Worm (Caenorhabditis elegans) whole organism, L1 larva: Measurements from ENCODE around the gene sas-6.
A peak's percentile ranks its signal among the peaks of the same experiment; 100 is the strongest.

ENCODE experiments used
- C04F5.9 ChIP-seq: sonication (generic microtip); optimal IDR thresholded peaks from 2 replicates; lab custom pipeline; 2016; ENCODE audit warnings: missing genetic modification characterization, missing compliant biosample characterization
- aly-2 ChIP-seq: fragments of 150-350 bp; optimal IDR thresholded peaks from 2 replicates; lab custom pipeline; 2014; ENCODE audit warnings: missing biosample characterization, missing genetic modification characterization
- blmp-1 ChIP-seq: fragments of 150-350 bp; optimal IDR thresholded peaks from 2 replicates; lab custom pipeline; 2014; ENCODE audit warnings: missing biosample characterization, missing genetic modification characterization
- ceh-8 ChIP-seq: fragments of 200-800 bp; sonication (Bioruptor generic); optimal IDR thresholded peaks from 2 replicates; lab custom pipeline; 2018; ENCODE audit warnings: mild to moderate bottlenecking, missing genetic modification characterization, moderate library complexity, missing compliant biosample characterization
- ceh-82 ChIP-seq, 3 experiments: fragments of 150-350 bp in 1 of 3; sonication (generic microtip) in 2 of 3; optimal IDR thresholded peaks; 2 replicates each; lab custom pipeline; 2014 to 2017; ENCODE audit warnings: missing biosample characterization in 3 of 3, missing genetic modification characterization in 3 of 3
- dpl-1 ChIP-seq, 3 experiments: fragments of 150-350 bp in 2 of 3; sonication (generic microtip) in 1 of 3; optimal IDR thresholded peaks; 2 replicates each; lab custom pipeline; 2014 to 2017; ENCODE audit warnings: missing biosample characterization in 3 of 3, missing genetic modification characterization in 3 of 3, missing genetic modification reagents in 3 of 3
- efl-1 ChIP-seq, 4 experiments: fragments of 150-350 bp; optimal IDR thresholded peaks in 3 of 4; peaks in 1 of 4; 1 replicate in 1 of 4; 2 replicates in 3 of 4; lab custom pipeline; 2014; ENCODE audit warnings: missing biosample characterization in 2 of 4, missing genetic modification characterization in 2 of 4, missing genetic modification reagents in 2 of 4
- efl-3 ChIP-seq: fragments of 200-800 bp; sonication (Bioruptor generic); optimal IDR thresholded peaks from 2 replicates; lab custom pipeline; 2018; ENCODE audit warnings: mild to moderate bottlenecking, missing genetic modification characterization, missing compliant biosample characterization
- egl-27 ChIP-seq, 2 experiments: fragments of 150-350 bp in 1 of 2; sonication (generic microtip); optimal IDR thresholded peaks; 3 replicates each; lab custom pipeline; 2017 to 2018; ENCODE audit warnings: missing biosample characterization in 2 of 2, missing genetic modification characterization in 2 of 2, missing genetic modification reagents in 2 of 2
- elt-2 ChIP-seq: sonication (generic microtip); optimal IDR thresholded peaks from 2 replicates; lab custom pipeline; 2016; ENCODE audit warnings: missing genetic modification characterization, mild to moderate bottlenecking, inconsistent platforms, missing compliant biosample characterization, missing genetic modification reagents
- grh-1 ChIP-seq: fragments of 200-800 bp; sonication (Bioruptor generic); IDR thresholded peaks from 2 replicates; pipeline ENCODE4 v1.3.6; 2022; ENCODE audit warnings: missing genetic modification reagents, missing genetic modification characterization, missing compliant biosample characterization
- hlh-17 ChIP-seq: fragments of 200-800 bp; sonication (Bioruptor generic); optimal IDR thresholded peaks from 2 replicates; lab custom pipeline; 2018; ENCODE audit warnings: missing genetic modification characterization, mild to moderate bottlenecking, missing compliant biosample characterization, moderate library complexity, borderline replicate concordance
- hlh-4 ChIP-seq: sonication (generic microtip); optimal IDR thresholded peaks from 2 replicates; lab custom pipeline; 2016; ENCODE audit warnings: mild to moderate bottlenecking, missing genetic modification characterization, missing compliant biosample characterization
- isw-1 ChIP-seq: fragments of 200-800 bp; sonication (Bioruptor generic); IDR thresholded peaks from 2 replicates; pipeline ENCODE4 v1.3.6; 2022; ENCODE audit warnings: missing genetic modification characterization, missing compliant biosample characterization
- jun-1 ChIP-seq: fragments of 150-350 bp; optimal IDR thresholded peaks from 2 replicates; lab custom pipeline; 2014; ENCODE audit warnings: missing biosample characterization, missing genetic modification reagents, missing genetic modification characterization
- lin-14 ChIP-seq: fragments of 200-800 bp; sonication (Bioruptor generic); optimal IDR thresholded peaks from 2 replicates; lab custom pipeline; 2018; ENCODE audit warnings: mild to moderate bottlenecking, missing genetic modification characterization, moderate library complexity, missing compliant biosample characterization
- lin-15B ChIP-seq: fragments of 150-350 bp; sonication (generic microtip); optimal IDR thresholded peaks from 3 replicates; lab custom pipeline; 2014; ENCODE audit warnings: missing biosample characterization, missing genetic modification characterization
- lin-35 ChIP-seq, 2 experiments: fragments of 150-350 bp; optimal IDR thresholded peaks; 2 replicates each; lab custom pipeline; 2014; ENCODE audit warnings: missing biosample characterization in 2 of 2, missing genetic modification characterization in 2 of 2, missing genetic modification reagents in 2 of 2
- lin-39 ChIP-seq: fragments of 150-350 bp; optimal IDR thresholded peaks from 2 replicates; lab custom pipeline; 2014; ENCODE audit warnings: missing biosample characterization, missing genetic modification reagents, missing genetic modification characterization
- lsy-2 ChIP-seq, 2 experiments: fragments of 150-350 bp; optimal IDR thresholded peaks; 2 replicates each; lab custom pipeline; 2014; ENCODE audit warnings: missing biosample characterization in 2 of 2, missing genetic modification characterization in 2 of 2
- mab-9 ChIP-seq: fragments of 200-800 bp; sonication (Bioruptor generic); IDR thresholded peaks from 2 replicates; pipeline ENCODE4 v1.3.6; 2022; ENCODE audit warnings: missing genetic modification reagents, missing genetic modification characterization, missing compliant biosample characterization
- mdl-1 ChIP-seq, 2 experiments: fragments of 150-350 bp; optimal IDR thresholded peaks; 2 replicates each; lab custom pipeline; 2014 to 2017; ENCODE audit warnings: missing biosample characterization in 2 of 2, missing genetic modification characterization in 2 of 2, inconsistent platforms in 1 of 2
- mep-1 ChIP-seq: fragments of 150-350 bp; optimal IDR thresholded peaks from 2 replicates; lab custom pipeline; 2014; ENCODE audit warnings: missing biosample characterization, missing genetic modification characterization
- nhr-20 ChIP-seq: sonication (generic microtip); optimal IDR thresholded peaks from 2 replicates; lab custom pipeline; 2016; ENCODE audit warnings: mild to moderate bottlenecking, missing genetic modification characterization, missing compliant biosample characterization
- nhr-47 ChIP-seq: sonication (generic microtip); optimal IDR thresholded peaks from 2 replicates; lab custom pipeline; 2016; ENCODE audit warnings: mild to moderate bottlenecking, missing genetic modification characterization, moderate library complexity, missing compliant biosample characterization
- nhr-77 ChIP-seq: fragments of 150-350 bp; optimal IDR thresholded peaks from 2 replicates; lab custom pipeline; 2014; ENCODE audit warnings: missing biosample characterization, missing genetic modification characterization
- nhr-84 ChIP-seq: sonication (generic microtip); optimal IDR thresholded peaks from 2 replicates; lab custom pipeline; 2017; ENCODE audit warnings: missing biosample characterization, missing genetic modification characterization
- nhr-85 ChIP-seq: sonication (generic microtip); peaks from one replicate; lab custom pipeline; 2016; ENCODE audit warnings: missing genetic modification characterization, inconsistent platforms, missing compliant biosample characterization
- nhr-90 ChIP-seq: sonication (generic microtip); optimal IDR thresholded peaks from 2 replicates; lab custom pipeline; 2016; ENCODE audit warnings: mild to moderate bottlenecking, missing genetic modification characterization, missing compliant biosample characterization; ENCODE audit not compliant: poor library complexity
- pqm-1 ChIP-seq: sonication (generic microtip); optimal IDR thresholded peaks from 3 replicates; lab custom pipeline; 2017; ENCODE audit warnings: missing biosample characterization, missing genetic modification characterization
- skn-1 ChIP-seq: fragments of 150-350 bp; optimal IDR thresholded peaks from 2 replicates; lab custom pipeline; 2014; ENCODE audit warnings: missing biosample characterization, missing genetic modification characterization
- swsn-7 ChIP-seq: sonication (generic microtip); optimal IDR thresholded peaks from 2 replicates; lab custom pipeline; 2016; ENCODE audit warnings: missing genetic modification characterization, missing compliant biosample characterization
- unc-30 ChIP-seq: sonication (generic microtip); optimal IDR thresholded peaks from 2 replicates; lab custom pipeline; 2017; ENCODE audit warnings: missing biosample characterization, missing genetic modification characterization
- unc-86 ChIP-seq: sonication (generic microtip); optimal IDR thresholded peaks from 2 replicates; lab custom pipeline; 2016; ENCODE audit warnings: missing genetic modification characterization, missing compliant biosample characterization
- xbp-1 ChIP-seq: sonication (generic microtip); optimal IDR thresholded peaks from 2 replicates; lab custom pipeline; 2016; ENCODE audit warnings: missing genetic modification characterization, missing compliant biosample characterization
- zag-1 ChIP-seq: fragments of 150-350 bp; optimal IDR thresholded peaks from 2 replicates; lab custom pipeline; 2014; ENCODE audit warnings: missing biosample characterization, missing genetic modification characterization
- zip-4 ChIP-seq: fragments of 200-800 bp; sonication (Bioruptor generic); optimal IDR thresholded peaks from 2 replicates; lab custom pipeline; 2018; ENCODE audit warnings: mild to moderate bottlenecking, missing genetic modification characterization, moderate library complexity, missing compliant biosample characterization

The sas-6 gene

ce11 chrIV:13795249-13795909 lies 6.8 kb upstream of the sas-6 start:
- TF ChIP-seq isw-1 (GFP tag; lab: Robert Waterston, UW) (no peak), grh-1 (GFP tag; lab: Robert Waterston, UW) (0 out of 2 replicates have a peak, but pooled peaks have one; percentile 21), nhr-47 (tag; lab: Kevin White, UChicago) (no peak), nhr-77 (tag; lab: Kevin White, UChicago) (no peak), aly-2 (tag; lab: Kevin White, UChicago) (peak; percentile 85), efl-1 (optimal IDR thresholded peaks at IDR 0.05; lab: Kevin White, UChicago) (no peak), efl-1 (GFP tag; optimal IDR thresholded peaks at IDR 0.05 in 1 of 2; lab: Kevin White, UChicago) (peak in 1 of 2 experiments; percentile 39), hlh-4 (tag; lab: Kevin White, UChicago) (no peak), unc-30 (tag; lab: Kevin White, UChicago) (no peak), jun-1 (tag; lab: Kevin White, UChicago) (no peak), lin-15B (tag; lab: Kevin White, UChicago) (no peak), C04F5.9 (tag; lab: Kevin White, UChicago) (no peak), xbp-1 (tag; lab: Kevin White, UChicago) (no peak), hlh-17 (GFP tag; lab: Kevin White, UChicago) (no peak)
- TF ChIP-seq, all 84 proteins: peak for 3

ce11 chrIV:13786690-13787089 lies 1.8 kb downstream of the sas-6 start, which contains the start of gene icap-1:
Gene icap-1 (minus strand): TSS chrIV:13786961.
- TF ChIP-seq lin-14 (GFP tag; lab: Kevin White, UChicago) = peak; percentile 17
- TF ChIP-seq nhr-77 (tag; lab: Kevin White, UChicago) = no peak
- TF ChIP-seq lsy-2 (tag; optimal IDR thresholded peaks at IDR 0.05; lab: Kevin White, UChicago) = peak in 1 of 2 experiments; percentile 28
- peak in 1 of 3 experiments; percentile 12 for TF ChIP-seq dpl-1 (GFP tag; optimal IDR thresholded peaks at IDR 0.05; lab: Kevin White, UChicago)

- TF ChIP-seq mdl-1 (tag; optimal IDR thresholded peaks at IDR 0.05; lab: Kevin White, UChicago) = no peak
- no peak for TF ChIP-seq unc-30 (tag; lab: Kevin White, UChicago)
Measured at ce11 chrIV:13785545-13785944, 3.0 kb downstream of the sas-6 start, which contains the start of gene lact-9. Gene lact-9 (minus strand): TSS chrIV:13785645.

DNA sequence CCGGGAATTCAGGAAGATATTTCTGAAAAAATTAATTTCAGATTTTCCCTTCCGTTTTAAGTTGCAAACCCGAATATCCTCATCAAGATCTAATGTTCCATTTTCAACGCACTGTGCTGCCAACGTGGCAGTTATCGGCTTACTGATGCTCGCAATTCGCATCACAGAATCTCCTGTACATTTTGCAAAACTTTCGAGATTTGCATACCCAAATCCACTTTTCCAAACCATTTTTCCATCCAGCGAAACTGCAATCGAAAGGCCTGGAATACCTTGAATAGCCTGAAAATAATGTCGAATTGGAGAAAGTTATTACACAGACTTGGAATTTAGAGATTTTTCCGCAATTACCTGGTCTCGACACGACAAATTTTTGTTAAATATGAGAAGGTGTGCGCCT lies 3.8 kb downstream of the sas-6 start:
- TF ChIP-seq nhr-47 (tag; lab: Kevin White, UChicago) (no peak), skn-1 (no peak), nhr-85 (peak; percentile 57), elt-2 (tag; lab: Kevin White, UChicago) (peak; percentile 10), grh-1 (GFP tag; lab: Robert Waterston, UW) (no peak), swsn-7 (tag; lab: Kevin White, UChicago) (no peak), nhr-90 (peak; percentile 9), lin-35 (GFP tag; optimal IDR thresholded peaks at IDR 0.05; lab: Kevin White, UChicago) (peak in 1 of 2 experiments; percentile 1)

- TF ChIP-seq skn-1 (peak; percentile 42), hlh-17 (GFP tag; lab: Kevin White, UChicago) (no peak), isw-1 (GFP tag; lab: Robert Waterston, UW) (no peak; the same call in 1 of the 2 replicates), efl-3 (GFP tag; lab: Kevin White, UChicago) (no peak), xbp-1 (tag; lab: Kevin White, UChicago) (peak; percentile 16), pqm-1 (tag; lab: Kevin White, UChicago) (no peak), mab-9 (GFP tag; lab: Robert Waterston, UW) (no peak), swsn-7 (tag; lab: Kevin White, UChicago) (no peak), grh-1 (GFP tag; lab: Robert Waterston, UW) (no peak), egl-27 (tag; optimal IDR thresholded peaks at IDR 0.05; lab: Kevin White, UChicago) (no peak), zag-1 (tag; lab: Kevin White, UChicago) (no peak), lsy-2 (tag; optimal IDR thresholded peaks at IDR 0.05; lab: Kevin White, UChicago) (peak; percentile 60 to 73), unc-86 (no peak), mep-1 (tag; lab: Kevin White, UChicago) (peak; percentile 48), mdl-1 (tag; optimal IDR thresholded peaks at IDR 0.05; lab: Kevin White, UChicago) (peak in 1 of 2 experiments; percentile 1), ceh-8 (GFP tag; lab: Kevin White, UChicago) (no peak), nhr-20 (peak; percentile 44), nhr-84 (tag; lab: Kevin White, UChicago) (no peak), blmp-1 (no peak), zip-4 (GFP tag; lab: Kevin White, UChicago) (no peak), lin-14 (GFP tag; lab: Kevin White, UChicago) (peak; percentile 64), unc-30 (tag; lab: Kevin White, UChicago) (no peak), lin-39 (tag; lab: Kevin White, UChicago) (no peak), elt-2 (tag; lab: Kevin White, UChicago) (peak; percentile 27), ceh-82 (tag; optimal IDR thresholded peaks at IDR 0.05; lab: Kevin White, UChicago) (peak in 1 of 3 experiments; percentile 38)
Measured at ce11 chrIV:13783237-13784012, 5.1 kb downstream of the sas-6 start, which contains the start of gene iscu-1. Gene iscu-1 (plus strand): TSS chrIV:13783962.
